Worm (Caenorhabditis elegans) whole organism, L4/young adult: ENCODE data around the gene ZK550.2.

Source experiments
- W03F9.2 ChIP-seq: fragments of 150-350 bp; optimal IDR thresholded peaks from 2 replicates; lab custom pipeline; 2014; ENCODE audit warnings: missing biosample characterization, missing genetic modification characterization
- dao-5 ChIP-seq: sonication (generic microtip); optimal IDR thresholded peaks from 2 replicates; lab custom pipeline; 2016; ENCODE audit warnings: missing genotype, missing genetic modification characterization, moderate library complexity, missing compliant biosample characterization
- him-1 ChIP-seq: sonication (generic microtip); optimal IDR thresholded peaks from 2 replicates; lab custom pipeline; 2016; ENCODE audit warnings: missing genotype, missing genetic modification reagents, missing genetic modification characterization, missing compliant biosample characterization

DNA sequence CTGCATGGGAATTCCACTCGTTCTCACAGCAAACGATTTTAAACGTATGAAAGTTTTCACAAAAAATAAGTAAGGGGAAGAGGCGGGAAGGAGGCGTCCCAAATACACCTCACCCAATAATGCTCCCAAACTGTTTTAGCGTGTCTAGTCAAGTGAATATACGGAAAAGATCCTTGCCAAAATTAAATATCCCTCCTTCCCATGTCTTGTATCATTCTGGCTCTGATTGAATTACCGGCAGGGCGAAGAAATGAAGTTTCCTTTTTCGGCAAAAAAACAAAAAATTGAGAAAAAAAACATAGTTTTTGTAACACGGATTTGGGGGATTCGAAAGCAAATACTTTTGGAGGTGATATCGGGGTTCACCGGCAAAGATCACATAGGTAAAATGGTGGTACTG is 6.4 kb upstream of the ZK550.2 start:
- TF ChIP-seq W03F9.2 (tag; lab: Kevin White, UChicago), result no peak
- TF ChIP-seq dao-5 (tag; lab: Kevin White, UChicago), result no peak
- no peak for TF ChIP-seq him-1 (tag; lab: Kevin White, UChicago)
